Fruit fly (Drosophila melanogaster) whole organism: ENCODE data around the gene CG6415.

Source experiments
- CG8478 ChIP-seq: fragments of >200 bp; optimal IDR thresholded peaks from 2 replicates; lab custom pipeline; 2018; ENCODE audit warnings: inconsistent platforms
- Dll ChIP-seq: fragments of >200 bp; optimal IDR thresholded peaks from 2 replicates; lab custom pipeline; 2017
- EcR ChIP-seq, 2 experiments: fragments of >200 bp; optimal IDR thresholded peaks; 2 replicates each; lab custom pipeline; 2017; ENCODE audit warnings: missing biosample characterization in 2 of 2, missing genetic modification characterization in 2 of 2, missing genetic modification reagents in 2 of 2
- pan ChIP-seq: fragments of >200 bp; optimal IDR thresholded peaks from 2 replicates; lab custom pipeline; 2017
- psq ChIP-seq: fragments of >200 bp; optimal IDR thresholded peaks from 2 replicates; lab custom pipeline; 2017
- usp ChIP-seq: fragments of >200 bp; optimal IDR thresholded peaks from 2 replicates; lab custom pipeline; 2017; ENCODE audit warnings: missing biosample characterization, missing genetic modification characterization, mixed read lengths

Gene CG6415

DNA sequence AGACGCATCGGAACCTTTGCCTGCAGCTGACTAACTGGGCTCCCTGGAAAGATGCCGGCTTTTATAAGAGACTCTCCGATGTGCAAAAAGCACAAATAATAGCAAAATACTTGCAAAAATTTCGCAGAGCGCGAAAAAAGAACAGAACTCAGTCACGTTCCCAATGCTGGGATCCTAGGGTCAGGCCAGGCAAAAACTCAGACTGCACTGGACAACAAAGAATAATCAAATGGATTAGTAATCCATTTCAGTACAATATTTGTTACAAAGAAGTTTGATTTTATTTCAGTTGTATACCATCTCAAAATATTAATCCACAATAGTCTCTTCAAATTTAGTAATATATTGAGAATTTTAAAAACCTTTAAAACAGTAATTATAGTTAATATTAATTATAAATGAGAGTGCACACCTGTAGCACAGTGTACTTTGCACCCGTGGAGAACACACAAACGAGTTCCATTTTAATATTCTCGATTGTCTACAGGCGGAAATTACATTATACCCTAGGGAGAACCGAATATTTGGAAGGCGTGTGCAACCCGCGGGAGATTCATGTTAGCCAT, 9.3 kb upstream of the CG6415 start, which contains the start of gene CG17108:
TSS of gene CG17108 (minus strand) at position 51 of the 566 bp plus-strand sequence.
- TF ChIP-seq usp (GFP tag; lab: Kevin White, UChicago): no peak
- no peak for TF ChIP-seq Dll
- no peak for TF ChIP-seq pan
- no peak for TF ChIP-seq EcR (GFP tag; optimal IDR thresholded peaks at IDR 0.05; lab: Kevin White, UChicago)
- TF ChIP-seq psq (lab: Kevin White, UChicago): no peak
- TF ChIP-seq CG8478 (lab: Kevin White, UChicago): no peak

dm6 chr2L:10697992-10698391, 5.4 kb upstream of the CG6415 start, which contains the start of gene CG7300:
Gene CG7300 (minus strand): TSS chr2L:10698043.
- TF ChIP-seq usp (GFP tag; lab: Kevin White, UChicago) (no peak), psq (lab: Kevin White, UChicago) (no peak), Dll (no peak), CG8478 (lab: Kevin White, UChicago) (no peak), pan (no peak), EcR (GFP tag; optimal IDR thresholded peaks at IDR 0.05; lab: Kevin White, UChicago) (no peak)

DNA sequence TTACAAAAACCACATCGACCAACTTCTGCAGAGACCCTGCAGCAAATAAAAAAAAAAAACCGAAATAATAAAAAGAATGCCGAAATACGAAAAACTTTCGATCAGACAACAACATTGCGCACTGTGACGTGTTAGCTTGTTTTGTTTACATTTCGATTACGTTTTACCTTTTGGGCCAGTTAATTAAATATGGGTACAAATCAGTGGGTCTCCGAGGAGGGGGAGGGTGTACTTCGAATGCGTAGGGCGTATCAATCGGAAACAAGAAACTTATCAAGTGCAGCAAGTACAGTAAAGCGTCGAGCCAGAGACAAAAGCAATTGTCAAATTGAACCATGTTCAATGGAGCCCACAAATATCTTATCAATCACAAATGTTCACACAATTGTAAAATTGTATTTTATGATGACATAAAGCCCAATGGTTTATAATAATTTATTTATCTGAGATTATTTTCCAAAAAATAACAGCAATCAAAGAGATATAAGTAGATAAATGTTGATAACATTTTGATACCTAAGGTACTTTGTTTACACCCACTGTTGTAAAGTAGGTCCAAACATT, 1.8 kb upstream of the CG6415 start, which contains the start of gene Lip1:
TSS of gene Lip1 (minus strand) at position 46 of the 564 bp plus-strand sequence.
- no peak for TF ChIP-seq Dll
- TF ChIP-seq pan: no peak
- no peak for TF ChIP-seq EcR (GFP tag; optimal IDR thresholded peaks at IDR 0.05; lab: Kevin White, UChicago)
- TF ChIP-seq usp (GFP tag; lab: Kevin White, UChicago): no peak
- TF ChIP-seq CG8478 (lab: Kevin White, UChicago): no peak
- TF ChIP-seq psq (lab: Kevin White, UChicago): no peak

DNA sequence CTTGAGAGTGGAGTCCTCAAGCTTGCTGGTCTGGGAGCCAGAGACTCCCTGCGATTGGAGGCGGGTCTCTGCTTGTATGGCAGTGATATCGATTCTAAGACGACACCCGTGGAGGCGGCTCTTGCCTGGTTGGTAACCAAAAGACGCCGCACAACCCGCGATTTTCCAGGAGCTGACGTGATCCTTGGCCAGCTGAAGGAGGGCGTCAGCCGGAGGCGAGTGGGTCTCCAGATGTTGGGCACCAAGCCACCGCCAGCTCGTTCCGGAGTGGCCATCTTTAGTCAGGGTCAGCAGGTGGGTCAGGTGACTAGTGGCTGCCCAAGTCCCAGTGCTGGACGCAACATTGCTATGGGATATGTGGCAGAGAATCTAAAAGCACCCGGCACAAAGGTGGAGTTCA, 1.0 kb downstream of the CG6415 start:
- TF ChIP-seq EcR (GFP tag; optimal IDR thresholded peaks at IDR 0.05; lab: Kevin White, UChicago): no peak
- TF ChIP-seq usp (GFP tag; lab: Kevin White, UChicago): no peak
- TF ChIP-seq psq (lab: Kevin White, UChicago): no peak
- TF ChIP-seq CG8478 (lab: Kevin White, UChicago): no peak
- TF ChIP-seq pan: no peak
- no peak for TF ChIP-seq Dll

- no peak for TF ChIP-seq usp (GFP tag; lab: Kevin White, UChicago)
- no peak for TF ChIP-seq psq (lab: Kevin White, UChicago)
- TF ChIP-seq EcR (GFP tag; optimal IDR thresholded peaks at IDR 0.05; lab: Kevin White, UChicago): no peak
- TF ChIP-seq Dll: no peak
- no peak for TF ChIP-seq CG8478 (lab: Kevin White, UChicago)
- no peak for TF ChIP-seq pan
Observed at dm6 chr2L:10706267-10706666, 2.8 kb downstream of the CG6415 start.

dm6 chr2L:10708089-10708488, 4.7 kb downstream of the CG6415 start:
- TF ChIP-seq EcR (GFP tag; optimal IDR thresholded peaks at IDR 0.05; lab: Kevin White, UChicago): no peak
- no peak for TF ChIP-seq pan
- TF ChIP-seq CG8478 (lab: Kevin White, UChicago): no peak
- no peak for TF ChIP-seq usp (GFP tag; lab: Kevin White, UChicago)
- TF ChIP-seq psq (lab: Kevin White, UChicago): no peak
- no peak for TF ChIP-seq Dll

dm6 chr2L:10709353-10709752, 5.9 kb downstream of the CG6415 start, which contains the start of gene Lip2:
Gene Lip2 (minus strand): TSS chr2L:10709453.
- TF ChIP-seq usp (GFP tag; lab: Kevin White, UChicago): no peak
- TF ChIP-seq psq (lab: Kevin White, UChicago): no peak
- no peak for TF ChIP-seq EcR (GFP tag; optimal IDR thresholded peaks at IDR 0.05; lab: Kevin White, UChicago)
- no peak for TF ChIP-seq pan
- no peak for TF ChIP-seq Dll
- no peak for TF ChIP-seq CG8478 (lab: Kevin White, UChicago)

- no peak for TF ChIP-seq usp (GFP tag; lab: Kevin White, UChicago)
- TF ChIP-seq CG8478 (lab: Kevin White, UChicago): no peak
- no peak for TF ChIP-seq pan
- TF ChIP-seq Dll: no peak
- no peak for TF ChIP-seq EcR (GFP tag; optimal IDR thresholded peaks at IDR 0.05; lab: Kevin White, UChicago)
- TF ChIP-seq psq (lab: Kevin White, UChicago): no peak
Observed at dm6 chr2L:10711221-10711620, 7.8 kb downstream of the CG6415 start.

- TF ChIP-seq pan (no peak), usp (GFP tag; lab: Kevin White, UChicago) (no peak)
Observed at dm6 chr2L:10721535-10721934, 18.1 kb downstream of the CG6415 start.

DNA sequence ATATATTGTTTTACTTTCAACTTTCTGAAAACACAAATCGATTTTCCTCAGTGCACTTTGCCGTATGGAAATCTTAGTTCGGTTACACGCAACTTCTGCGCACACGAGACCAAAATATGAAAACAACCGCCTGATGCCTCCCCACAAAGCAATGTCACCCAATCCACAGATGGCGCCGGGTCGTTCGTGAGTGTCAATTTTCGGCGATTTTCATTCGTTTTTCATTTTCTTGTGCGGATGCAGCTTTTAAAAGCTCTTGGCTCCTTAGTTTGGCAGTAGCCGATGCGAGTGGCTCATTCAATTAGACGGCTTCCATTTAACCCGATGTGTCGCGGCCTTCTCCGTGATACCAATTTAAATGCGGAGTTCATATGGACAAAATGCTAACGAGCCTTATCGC, 20.5 kb downstream of the CG6415 start, which contains the start of gene CG6431:
TSS of gene CG6431 (plus strand) at position 301 of the 400 bp plus-strand sequence.
- TF ChIP-seq EcR (GFP tag; optimal IDR thresholded peaks at IDR 0.05; lab: Kevin White, UChicago): no peak
- no peak for TF ChIP-seq usp (GFP tag; lab: Kevin White, UChicago)
- no peak for TF ChIP-seq CG8478 (lab: Kevin White, UChicago)
- no peak for TF ChIP-seq psq (lab: Kevin White, UChicago)
- no peak for TF ChIP-seq Dll
- TF ChIP-seq pan: no peak

DNA sequence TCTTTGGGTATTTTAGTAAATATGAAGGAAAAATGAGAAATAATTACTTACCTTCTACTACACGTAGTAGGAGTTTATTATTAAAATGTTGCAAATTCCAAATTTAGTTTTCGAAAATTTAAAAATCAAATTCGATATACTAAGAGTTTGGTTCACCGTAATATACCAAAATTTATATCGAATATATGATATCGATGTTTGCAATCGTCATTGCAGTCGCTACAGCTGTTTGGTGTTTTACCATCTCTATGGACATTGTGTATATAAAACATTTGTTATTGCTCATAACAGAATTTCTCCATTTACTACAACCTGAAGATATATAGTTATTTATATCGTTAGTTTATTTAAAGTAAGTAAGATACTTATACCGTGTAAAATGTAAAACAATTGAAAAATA, 25.3 kb downstream of the CG6415 start, which contains the start of gene CG6443:
TSS of gene CG6443 (plus strand) at position 228 of the 400 bp plus-strand sequence.
- TF ChIP-seq usp (GFP tag; lab: Kevin White, UChicago) (no peak), Dll (no peak), CG8478 (lab: Kevin White, UChicago) (no peak), psq (lab: Kevin White, UChicago) (no peak), EcR (GFP tag; optimal IDR thresholded peaks at IDR 0.05; lab: Kevin White, UChicago) (no peak), pan (no peak)

DNA sequence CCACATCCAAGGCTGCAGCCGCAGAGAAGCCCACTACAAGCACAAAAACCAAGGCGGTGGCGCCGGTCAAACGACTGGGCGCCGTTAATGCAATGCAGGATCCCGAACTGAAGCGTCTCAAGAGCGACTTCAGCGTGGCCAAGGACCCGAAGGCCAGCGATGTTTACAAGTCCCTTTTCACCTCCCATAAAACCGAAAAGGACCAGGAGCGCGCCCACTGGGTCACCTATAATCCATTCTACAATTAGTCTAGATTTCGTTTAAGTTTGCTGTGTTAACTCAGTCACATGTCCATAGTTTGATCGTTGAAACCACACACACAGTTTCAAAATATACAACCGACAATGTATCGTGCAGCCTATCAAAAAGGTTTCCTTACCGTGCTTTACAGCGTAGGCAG, 26.5 kb downstream of the CG6415 start, which contains the start of gene CG17118:
TSS of gene CG17118 (plus strand) at position 301 of the 400 bp plus-strand sequence.
- TF ChIP-seq usp (GFP tag; lab: Kevin White, UChicago) (no peak), CG8478 (lab: Kevin White, UChicago) (no peak)
